Fruit fly (Drosophila melanogaster): Measurements from ENCODE around the gene IFT43.

DNA sequence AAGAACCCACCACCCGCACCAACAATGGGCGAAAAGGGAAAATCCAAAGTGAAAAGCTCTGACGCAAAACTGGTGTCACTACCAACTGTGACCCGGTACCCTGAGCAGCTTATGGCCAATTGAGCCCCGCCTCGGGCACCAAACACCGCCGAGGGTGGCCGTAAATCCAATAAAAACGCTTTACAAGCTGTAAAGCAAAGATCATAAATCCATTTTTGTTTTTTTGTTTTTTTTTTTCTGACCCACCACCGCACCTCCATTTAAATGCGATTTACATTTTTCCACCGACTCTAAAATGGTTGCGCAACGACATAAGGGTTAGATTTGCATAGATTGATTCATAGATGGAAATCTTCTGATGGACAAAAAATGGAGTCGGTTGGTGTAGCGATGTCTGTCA is 20.4 kb downstream of the IFT43 start:
- TF ChIP-seq Clk (GFP tag; optimal IDR thresholded peaks at IDR 0.05) (no peak), Crg-1 (GFP tag; optimal IDR thresholded peaks at IDR 0.05) (no peak)

Measured in whole organism, adult.